Worm (Caenorhabditis elegans) whole organism, mixed stage, embryonic: Measurements from ENCODE around the gene ZK632.11.

ENCODE experiments used
- ces-1 ChIP-seq: fragments of 150-350 bp; optimal IDR thresholded peaks from 2 replicates; lab custom pipeline; 2014; ENCODE audit warnings: missing biosample characterization, missing genetic modification reagents, missing genetic modification characterization
- hlh-1 ChIP-seq: fragments of 150-350 bp; optimal IDR thresholded peaks from 2 replicates; lab custom pipeline; 2014; ENCODE audit warnings: missing biosample characterization, missing genetic modification reagents, missing genetic modification characterization
- mep-1 ChIP-seq: fragments of 150-350 bp; optimal IDR thresholded peaks from 2 replicates; lab custom pipeline; 2017; ENCODE audit warnings: missing biosample characterization, missing genetic modification reagents, missing genetic modification characterization, inconsistent platforms
- pha-4 ChIP-seq: fragments of 150-350 bp; optimal IDR thresholded peaks from 2 replicates; lab custom pipeline; 2018; ENCODE audit warnings: missing biosample characterization, missing genetic modification reagents, missing genetic modification characterization
- unc-39 ChIP-seq: fragments of 150-350 bp; optimal IDR thresholded peaks from 2 replicates; lab custom pipeline; 2014; ENCODE audit warnings: missing biosample characterization, missing genetic modification characterization
- unc-62 ChIP-seq: fragments of 150-350 bp; optimal IDR thresholded peaks from 2 replicates; lab custom pipeline; 2014; ENCODE audit warnings: missing biosample characterization, missing genetic modification reagents, missing genetic modification characterization

ce11 chrIII:9854960-9855359, 27.2 kb downstream of the ZK632.11 start:
- TF ChIP-seq mep-1 (tag; lab: Kevin White, UChicago) (no peak), pha-4 (tag; lab: Kevin White, UChicago) (no peak), unc-62 (GFP tag; lab: Kevin White, UChicago) (no peak), hlh-1 (tag; lab: Kevin White, UChicago) (no peak), ces-1 (no peak), unc-39 (tag; lab: Kevin White, UChicago) (no peak)
